Worm (Caenorhabditis elegans) whole organism, L3 larva: ENCODE measurements around the gene E02C12.6.
A peak's percentile ranks its signal among the peaks of the same experiment; 100 is the strongest.

Experiments
- R02D3.7 ChIP-seq: fragments of 150-350 bp; optimal IDR thresholded peaks from 2 replicates; lab custom pipeline; 2014; ENCODE audit warnings: missing biosample characterization, missing genetic modification characterization
- ZK546.5 ChIP-seq: sonication (generic microtip); optimal IDR thresholded peaks from 2 replicates; lab custom pipeline; 2017; ENCODE audit warnings: missing biosample characterization, missing genetic modification characterization
- aly-2 ChIP-seq: fragments of 150-350 bp; optimal IDR thresholded peaks from 2 replicates; lab custom pipeline; 2014; ENCODE audit warnings: missing biosample characterization, missing genetic modification characterization
- ceh-16 ChIP-seq: sonication (generic microtip); optimal IDR thresholded peaks from 2 replicates; lab custom pipeline; 2017; ENCODE audit warnings: missing biosample characterization, missing genetic modification characterization
- ceh-28 ChIP-seq: fragments of 150-350 bp; optimal IDR thresholded peaks from 2 replicates; lab custom pipeline; 2014; ENCODE audit warnings: missing biosample characterization, missing genetic modification reagents, missing genetic modification characterization
- ceh-82 ChIP-seq: fragments of 150-350 bp; optimal IDR thresholded peaks from 2 replicates; lab custom pipeline; 2014; ENCODE audit warnings: missing biosample characterization, missing genetic modification characterization
- daf-12 ChIP-seq: fragments of 150-350 bp; optimal IDR thresholded peaks from 2 replicates; lab custom pipeline; 2014; ENCODE audit warnings: missing biosample characterization, missing genetic modification reagents, missing genetic modification characterization
- egl-27 ChIP-seq: sonication (generic microtip); optimal IDR thresholded peaks from 4 replicates; lab custom pipeline; 2017; ENCODE audit warnings: missing biosample characterization, missing genetic modification reagents, missing genetic modification characterization
- elt-1 ChIP-seq: fragments of 150-350 bp; optimal IDR thresholded peaks from 2 replicates; lab custom pipeline; 2014; ENCODE audit warnings: missing biosample characterization, missing genetic modification characterization
- elt-2 ChIP-seq: sonication (generic microtip); optimal IDR thresholded peaks from 2 replicates; lab custom pipeline; 2016; ENCODE audit warnings: missing genetic modification reagents, mild to moderate bottlenecking, missing genetic modification characterization, missing compliant biosample characterization
- eor-1 ChIP-seq, 2 experiments: fragments of 150-350 bp; optimal IDR thresholded peaks; 2 replicates each; lab custom pipeline; 2014 to 2018; ENCODE audit warnings: missing biosample characterization in 2 of 2, missing genetic modification characterization in 2 of 2
- fkh-10 ChIP-seq: sonication (generic microtip); optimal IDR thresholded peaks from 2 replicates; lab custom pipeline; 2017; ENCODE audit warnings: missing biosample characterization, missing genetic modification reagents, missing genetic modification characterization
- fos-1 ChIP-seq: fragments of 150-350 bp; optimal IDR thresholded peaks from 2 replicates; lab custom pipeline; 2014; ENCODE audit warnings: missing biosample characterization, missing genetic modification characterization
- hmg-11 ChIP-seq: sonication (generic microtip); optimal IDR thresholded peaks from 2 replicates; lab custom pipeline; 2016; ENCODE audit warnings: missing genetic modification characterization, missing compliant biosample characterization
- jun-1 ChIP-seq: fragments of 150-350 bp; optimal IDR thresholded peaks from 2 replicates; lab custom pipeline; 2014; ENCODE audit warnings: missing biosample characterization, missing genetic modification reagents, missing genetic modification characterization
- lin-39 ChIP-seq: fragments of 150-350 bp; optimal IDR thresholded peaks from 2 replicates; lab custom pipeline; 2018; ENCODE audit warnings: missing biosample characterization, missing genetic modification reagents, missing genetic modification characterization
- mml-1 ChIP-seq: fragments of 150-350 bp; sonication (generic microtip); optimal IDR thresholded peaks from 3 replicates; lab custom pipeline; 2014; ENCODE audit warnings: missing biosample characterization, missing genetic modification characterization
- nfya-1 ChIP-seq: sonication (generic microtip); optimal IDR thresholded peaks from 2 replicates; lab custom pipeline; 2017; ENCODE audit warnings: missing genetic modification characterization, mild to moderate bottlenecking, missing compliant biosample characterization, antibody characterized with exemption, moderate library complexity; ENCODE audit not compliant: insufficient read depth
- nhr-11 ChIP-seq: fragments of 150-350 bp; optimal IDR thresholded peaks from 2 replicates; lab custom pipeline; 2014; ENCODE audit warnings: missing biosample characterization, missing genetic modification characterization
- nhr-12 ChIP-seq: fragments of 150-350 bp; optimal IDR thresholded peaks from 2 replicates; lab custom pipeline; 2014; ENCODE audit warnings: missing biosample characterization, missing genetic modification characterization
- nhr-23 ChIP-seq: fragments of 150-350 bp; optimal IDR thresholded peaks from 2 replicates; lab custom pipeline; 2014; ENCODE audit warnings: missing biosample characterization, missing genetic modification reagents, missing genetic modification characterization
- nhr-237 ChIP-seq: fragments of 150-350 bp; optimal IDR thresholded peaks from 2 replicates; lab custom pipeline; 2014; ENCODE audit warnings: missing biosample characterization, missing genetic modification characterization
- nhr-25 ChIP-seq: sonication (generic microtip); optimal IDR thresholded peaks from 2 replicates; lab custom pipeline; 2017; ENCODE audit warnings: missing biosample characterization, missing genetic modification characterization
- nhr-43 ChIP-seq: sonication (generic microtip); optimal IDR thresholded peaks from 2 replicates; lab custom pipeline; 2016; ENCODE audit warnings: mild to moderate bottlenecking, missing genetic modification characterization, missing compliant biosample characterization; ENCODE audit not compliant: poor library complexity, severe bottlenecking
- nhr-67 ChIP-seq: fragments of 150-350 bp; optimal IDR thresholded peaks from 2 replicates; lab custom pipeline; 2014; ENCODE audit warnings: missing biosample characterization, missing genetic modification characterization
- nhr-76 ChIP-seq: fragments of 150-350 bp; sonication (generic microtip); optimal IDR thresholded peaks from 5 replicates; lab custom pipeline; 2014; ENCODE audit warnings: missing biosample characterization, missing genetic modification characterization
- pha-4 ChIP-seq: fragments of 150-350 bp; optimal IDR thresholded peaks from 2 replicates; lab custom pipeline; 2014; ENCODE audit warnings: missing biosample characterization, missing genetic modification reagents, missing genetic modification characterization
- pqm-1 ChIP-seq: fragments of 150-350 bp; optimal IDR thresholded peaks from 2 replicates; lab custom pipeline; 2017; ENCODE audit warnings: missing biosample characterization, missing genetic modification characterization, inconsistent platforms
- skn-1 ChIP-seq: fragments of 150-350 bp; optimal IDR thresholded peaks from 2 replicates; lab custom pipeline; 2014; ENCODE audit warnings: missing biosample characterization, missing genetic modification characterization
- snpc-4 ChIP-seq: fragments of 150-350 bp; optimal IDR thresholded peaks from 2 replicates; lab custom pipeline; 2014; ENCODE audit warnings: missing biosample characterization, missing genetic modification characterization
- tbx-2 ChIP-seq: sonication (generic microtip); optimal IDR thresholded peaks from 2 replicates; lab custom pipeline; 2016; ENCODE audit warnings: mild to moderate bottlenecking, missing genetic modification characterization, missing compliant biosample characterization
- unc-62 ChIP-seq: fragments of 150-350 bp; sonication (generic microtip); optimal IDR thresholded peaks from 4 replicates; lab custom pipeline; 2014; ENCODE audit warnings: missing biosample characterization, missing genetic modification reagents, missing genetic modification characterization
- zag-1 ChIP-seq: fragments of 150-350 bp; optimal IDR thresholded peaks from 2 replicates; lab custom pipeline; 2014; ENCODE audit warnings: missing biosample characterization, missing genetic modification characterization
- ztf-11 ChIP-seq: fragments of 150-350 bp; optimal IDR thresholded peaks from 2 replicates; lab custom pipeline; 2014; ENCODE audit warnings: missing biosample characterization, missing genetic modification characterization
- ztf-4 ChIP-seq: fragments of 150-350 bp; optimal IDR thresholded peaks from 2 replicates; lab custom pipeline; 2014; ENCODE audit warnings: missing biosample characterization, missing genetic modification characterization

E02C12.6 gene

ce11 chrV:9399886-9400373 is 29.0 kb upstream of the E02C12.6 start, which contains the start of gene trpp-4:
trpp-4 (plus strand) TSS chrV:9400327.
- TF ChIP-seq R02D3.7 = no peak
- TF ChIP-seq pha-4 (tag; lab: Kevin White, UChicago) = peak; percentile 17
- TF ChIP-seq ceh-82 (tag; lab: Kevin White, UChicago) = no peak

- no peak for TF ChIP-seq skn-1 (tag; lab: Kevin White, UChicago)
- no peak for TF ChIP-seq tbx-2 (tag; lab: Kevin White, UChicago)
- no peak for TF ChIP-seq nhr-12 (tag; lab: Kevin White, UChicago)
- TF ChIP-seq elt-1 = no peak
- peak; percentile 54 for TF ChIP-seq pha-4 (tag; lab: Kevin White, UChicago)
- no peak for TF ChIP-seq eor-1 (tag; optimal IDR thresholded peaks at IDR 0.05; lab: Kevin White, UChicago)
- TF ChIP-seq nhr-76 (tag; lab: Kevin White, UChicago) = no peak
- TF ChIP-seq elt-2 (tag; lab: Kevin White, UChicago) = no peak
- TF ChIP-seq fos-1 (tag; lab: Kevin White, UChicago) = no peak
- no peak for TF ChIP-seq nhr-237 (tag; lab: Kevin White, UChicago)
- peak; percentile 45 for TF ChIP-seq nhr-25 (tag; lab: Kevin White, UChicago)
- no peak for TF ChIP-seq ZK546.5 (tag; lab: Kevin White, UChicago)
- TF ChIP-seq nhr-67 (tag; lab: Kevin White, UChicago) = no peak
- TF ChIP-seq ceh-28 = no peak
- TF ChIP-seq ztf-11 (tag; lab: Kevin White, UChicago) = no peak
- no peak for TF ChIP-seq unc-62 (GFP tag; lab: Kevin White, UChicago)
- no peak for TF ChIP-seq pqm-1 (tag; lab: Kevin White, UChicago)
- TF ChIP-seq nhr-23 (tag; lab: Kevin White, UChicago) = peak; percentile 10
These were observed 24.2 kb upstream of the E02C12.6 start for ce11 chrV:9394938-9395639.

ce11 chrV:9391959-9392358 is 21.1 kb upstream of the E02C12.6 start:
- TF ChIP-seq nfya-1 (tag; lab: Kevin White, UChicago) (peak; percentile 5), snpc-4 (tag; lab: Kevin White, UChicago) (peak; percentile 91), unc-62 (GFP tag; lab: Kevin White, UChicago) (no peak), nhr-11 (no peak), skn-1 (tag; lab: Kevin White, UChicago) (no peak), ztf-4 (no peak), hmg-11 (tag; lab: Kevin White, UChicago) (no peak), nhr-43 (tag; lab: Kevin White, UChicago) (no peak), mml-1 (tag; lab: Kevin White, UChicago) (no peak), egl-27 (tag; lab: Kevin White, UChicago) (no peak), fos-1 (tag; lab: Kevin White, UChicago) (no peak), fkh-10 (GFP tag; lab: Kevin White, UChicago) (no peak), pqm-1 (tag; lab: Kevin White, UChicago) (no peak), ztf-11 (tag; lab: Kevin White, UChicago) (no peak)

ce11 chrV:9386143-9386542 is 15.3 kb upstream of the E02C12.6 start, which contains the start of gene hum-2:
hum-2 (plus strand) TSS chrV:9386175.
- TF ChIP-seq R02D3.7 (no peak), ceh-16 (no peak), daf-12 (tag; lab: Kevin White, UChicago) (no peak), zag-1 (tag; lab: Kevin White, UChicago) (no peak), nhr-23 (tag; lab: Kevin White, UChicago) (no peak), egl-27 (tag; lab: Kevin White, UChicago) (no peak), lin-39 (no peak), jun-1 (tag; lab: Kevin White, UChicago) (no peak), nfya-1 (tag; lab: Kevin White, UChicago) (no peak), hmg-11 (tag; lab: Kevin White, UChicago) (no peak), eor-1 (tag; optimal IDR thresholded peaks at IDR 0.05; lab: Kevin White, UChicago) (no peak), ZK546.5 (tag; lab: Kevin White, UChicago) (no peak), aly-2 (tag; lab: Kevin White, UChicago) (no peak), nhr-25 (tag; lab: Kevin White, UChicago) (no peak)
- TF ChIP-seq, all 47 proteins: peak for 0
